Worm (Caenorhabditis elegans) whole organism, L1 larva: ENCODE results near the gene zig-10.
A peak's percentile ranks its signal among the peaks of the same experiment; 100 is the strongest.

Experiments
- C04F5.9 ChIP-seq: sonication (generic microtip); optimal IDR thresholded peaks from 2 replicates; lab custom pipeline; 2016; ENCODE audit warnings: missing genetic modification characterization, missing compliant biosample characterization
- C16A3.4 ChIP-seq: fragments of 150-350 bp; optimal IDR thresholded peaks from 2 replicates; lab custom pipeline; 2014; ENCODE audit warnings: missing biosample characterization, missing genetic modification characterization
- F16B12.6 ChIP-seq: fragments of 150-350 bp; optimal IDR thresholded peaks from 2 replicates; lab custom pipeline; 2014; ENCODE audit warnings: missing biosample characterization, missing genetic modification characterization
- Y116A8C.19 ChIP-seq: sonication (generic microtip); optimal IDR thresholded peaks from 2 replicates; lab custom pipeline; 2016; ENCODE audit warnings: missing compliant biosample characterization, missing genetic modification characterization, borderline replicate concordance
- aha-1 ChIP-seq: fragments of 150-350 bp; optimal IDR thresholded peaks from 2 replicates; lab custom pipeline; 2014; ENCODE audit warnings: missing biosample characterization, missing genetic modification characterization
- alr-1 ChIP-seq: fragments of 200-800 bp; sonication (Bioruptor generic); optimal IDR thresholded peaks from 2 replicates; lab custom pipeline; 2018; ENCODE audit warnings: borderline replicate concordance, mild to moderate bottlenecking, missing genetic modification characterization, missing compliant biosample characterization
- blmp-1 ChIP-seq: fragments of 150-350 bp; optimal IDR thresholded peaks from 2 replicates; lab custom pipeline; 2014; ENCODE audit warnings: missing biosample characterization, missing genetic modification characterization
- ceh-82 ChIP-seq, 3 experiments: fragments of 150-350 bp in 1 of 3; sonication (generic microtip) in 2 of 3; optimal IDR thresholded peaks; 2 replicates each; lab custom pipeline; 2014 to 2017; ENCODE audit warnings: missing biosample characterization in 3 of 3, missing genetic modification characterization in 3 of 3
- ceh-88 ChIP-seq: fragments of 200-800 bp; sonication (Bioruptor generic); IDR thresholded peaks from 2 replicates; pipeline ENCODE4 v1.3.6; 2022; ENCODE audit warnings: missing genetic modification characterization, missing compliant biosample characterization
- ceh-90 ChIP-seq: sonication (generic microtip); optimal IDR thresholded peaks from 2 replicates; lab custom pipeline; 2016; ENCODE audit warnings: missing genetic modification characterization, missing compliant biosample characterization
- dpl-1 ChIP-seq, 3 experiments: fragments of 150-350 bp in 2 of 3; sonication (generic microtip) in 1 of 3; optimal IDR thresholded peaks; 2 replicates each; lab custom pipeline; 2014 to 2017; ENCODE audit warnings: missing biosample characterization in 3 of 3, missing genetic modification characterization in 3 of 3, missing genetic modification reagents in 3 of 3
- egl-13 ChIP-seq: sonication (generic microtip); optimal IDR thresholded peaks from 2 replicates; lab custom pipeline; 2016; ENCODE audit warnings: missing genotype, missing genetic modification reagents, missing genetic modification characterization, missing compliant biosample characterization
- egl-27 ChIP-seq, 2 experiments: fragments of 150-350 bp in 1 of 2; sonication (generic microtip); optimal IDR thresholded peaks; 3 replicates each; lab custom pipeline; 2017 to 2018; ENCODE audit warnings: missing biosample characterization in 2 of 2, missing genetic modification characterization in 2 of 2, missing genetic modification reagents in 2 of 2
- elt-3 ChIP-seq, 6 experiments: fragments of 150-350 bp in 1 of 6; sonication (generic microtip); optimal IDR thresholded peaks; 2 replicates each; lab custom pipeline; 2017 to 2018; ENCODE audit warnings: missing biosample characterization in 6 of 6, missing genetic modification characterization in 6 of 6, inconsistent platforms in 1 of 6
- fkh-10 ChIP-seq: sonication (generic microtip); optimal IDR thresholded peaks from 2 replicates; lab custom pipeline; 2017; ENCODE audit warnings: missing biosample characterization, missing genetic modification reagents, missing genetic modification characterization
- fkh-4 ChIP-seq: sonication (generic microtip); optimal IDR thresholded peaks from 2 replicates; lab custom pipeline; 2016; ENCODE audit warnings: missing compliant biosample characterization, missing genetic modification characterization, borderline replicate concordance
- fkh-8 ChIP-seq: sonication (generic microtip); optimal IDR thresholded peaks from 2 replicates; lab custom pipeline; 2016; ENCODE audit warnings: mild to moderate bottlenecking, missing genetic modification characterization, missing compliant biosample characterization
- fos-1 ChIP-seq: fragments of 150-350 bp; optimal IDR thresholded peaks from 2 replicates; lab custom pipeline; 2014; ENCODE audit warnings: missing biosample characterization, missing genetic modification characterization
- hlh-4 ChIP-seq: sonication (generic microtip); optimal IDR thresholded peaks from 2 replicates; lab custom pipeline; 2016; ENCODE audit warnings: mild to moderate bottlenecking, missing genetic modification characterization, missing compliant biosample characterization
- lin-35 ChIP-seq, 2 experiments: fragments of 150-350 bp; optimal IDR thresholded peaks; 2 replicates each; lab custom pipeline; 2014; ENCODE audit warnings: missing biosample characterization in 2 of 2, missing genetic modification characterization in 2 of 2, missing genetic modification reagents in 2 of 2
- lin-39 ChIP-seq: fragments of 150-350 bp; optimal IDR thresholded peaks from 2 replicates; lab custom pipeline; 2014; ENCODE audit warnings: missing biosample characterization, missing genetic modification reagents, missing genetic modification characterization
- lir-3 ChIP-seq: sonication (generic microtip); optimal IDR thresholded peaks from 2 replicates; lab custom pipeline; 2016; ENCODE audit warnings: mild to moderate bottlenecking, missing genetic modification characterization, moderate library complexity, missing compliant biosample characterization; ENCODE audit not compliant: poor library complexity
- mab-9 ChIP-seq: fragments of 200-800 bp; sonication (Bioruptor generic); IDR thresholded peaks from 2 replicates; pipeline ENCODE4 v1.3.6; 2022; ENCODE audit warnings: missing genetic modification reagents, missing genetic modification characterization, missing compliant biosample characterization
- mdl-1 ChIP-seq, 2 experiments: fragments of 150-350 bp; optimal IDR thresholded peaks; 2 replicates each; lab custom pipeline; 2014 to 2017; ENCODE audit warnings: missing biosample characterization in 2 of 2, missing genetic modification characterization in 2 of 2, inconsistent platforms in 1 of 2
- mef-2 ChIP-seq: fragments of 150-350 bp; optimal IDR thresholded peaks from 2 replicates; lab custom pipeline; 2014; ENCODE audit warnings: missing biosample characterization, missing genetic modification characterization
- mep-1 ChIP-seq: fragments of 150-350 bp; optimal IDR thresholded peaks from 2 replicates; lab custom pipeline; 2014; ENCODE audit warnings: missing biosample characterization, missing genetic modification characterization
- nhr-11 ChIP-seq: fragments of 150-350 bp; optimal IDR thresholded peaks from 2 replicates; lab custom pipeline; 2014; ENCODE audit warnings: missing biosample characterization, missing genetic modification characterization
- nhr-12 ChIP-seq: sonication (generic microtip); optimal IDR thresholded peaks from 2 replicates; lab custom pipeline; 2017; ENCODE audit warnings: missing biosample characterization, missing genetic modification characterization
- nhr-19 ChIP-seq: fragments of 200-800 bp; sonication (Bioruptor generic); conservative IDR thresholded peaks from 2 replicates; pipeline ENCODE4 v1.3.6; 2022; ENCODE audit warnings: missing genetic modification characterization, missing compliant biosample characterization
- nhr-20 ChIP-seq: sonication (generic microtip); optimal IDR thresholded peaks from 2 replicates; lab custom pipeline; 2016; ENCODE audit warnings: mild to moderate bottlenecking, missing genetic modification characterization, missing compliant biosample characterization
- nhr-237 ChIP-seq: fragments of 150-350 bp; optimal IDR thresholded peaks from 2 replicates; lab custom pipeline; 2014; ENCODE audit warnings: missing biosample characterization, missing genetic modification characterization
- nhr-28 ChIP-seq: fragments of 150-350 bp; optimal IDR thresholded peaks from 2 replicates; lab custom pipeline; 2014; ENCODE audit warnings: missing biosample characterization, missing genetic modification characterization
- nhr-71 ChIP-seq: sonication (generic microtip); optimal IDR thresholded peaks from 2 replicates; lab custom pipeline; 2016; ENCODE audit warnings: mild to moderate bottlenecking, missing genetic modification characterization, moderate library complexity, missing compliant biosample characterization
- nhr-76 ChIP-seq: sonication (generic microtip); optimal IDR thresholded peaks from 2 replicates; lab custom pipeline; 2017; ENCODE audit warnings: missing biosample characterization, missing genetic modification characterization
- pag-3 ChIP-seq: sonication (generic microtip); optimal IDR thresholded peaks from 2 replicates; lab custom pipeline; 2017; ENCODE audit warnings: missing genetic modification characterization, mild to moderate bottlenecking, missing compliant biosample characterization, antibody characterized with exemption, borderline replicate concordance; ENCODE audit not compliant: insufficient read depth
- pax-3 ChIP-seq: fragments of 200-800 bp; sonication (Bioruptor generic); optimal IDR thresholded peaks from 2 replicates; lab custom pipeline; 2018; ENCODE audit warnings: mild to moderate bottlenecking, missing genetic modification characterization, moderate library complexity, missing compliant biosample characterization
- pqm-1 ChIP-seq: sonication (generic microtip); optimal IDR thresholded peaks from 3 replicates; lab custom pipeline; 2017; ENCODE audit warnings: missing biosample characterization, missing genetic modification characterization
- rnt-1 ChIP-seq: sonication (generic microtip); optimal IDR thresholded peaks from 2 replicates; lab custom pipeline; 2016; ENCODE audit warnings: mild to moderate bottlenecking, missing genetic modification characterization, moderate library complexity, missing compliant biosample characterization
- skn-1 ChIP-seq: fragments of 150-350 bp; optimal IDR thresholded peaks from 2 replicates; lab custom pipeline; 2014; ENCODE audit warnings: missing biosample characterization, missing genetic modification characterization
- snpc-4 ChIP-seq: fragments of 150-350 bp; optimal IDR thresholded peaks from 2 replicates; lab custom pipeline; 2014; ENCODE audit warnings: missing biosample characterization, missing genetic modification characterization
- snu-23 ChIP-seq: sonication (generic microtip); optimal IDR thresholded peaks from 2 replicates; lab custom pipeline; 2016; ENCODE audit warnings: missing genetic modification characterization, missing compliant biosample characterization
- sox-4 ChIP-seq: sonication (generic microtip); optimal IDR thresholded peaks from 2 replicates; lab custom pipeline; 2016; ENCODE audit warnings: missing genetic modification characterization, missing compliant biosample characterization
- sptf-1 ChIP-seq: fragments of 150-350 bp; optimal IDR thresholded peaks from 2 replicates; lab custom pipeline; 2014; ENCODE audit warnings: missing biosample characterization, missing genetic modification characterization
- sup-37 ChIP-seq: fragments of 200-800 bp; sonication (Bioruptor generic); optimal IDR thresholded peaks from 2 replicates; lab custom pipeline; 2018; ENCODE audit warnings: mild to moderate bottlenecking, missing genetic modification characterization, missing compliant biosample characterization
- swsn-7 ChIP-seq: sonication (generic microtip); optimal IDR thresholded peaks from 2 replicates; lab custom pipeline; 2016; ENCODE audit warnings: missing genetic modification characterization, missing compliant biosample characterization
- unc-62 ChIP-seq: fragments of 150-350 bp; optimal IDR thresholded peaks from 2 replicates; lab custom pipeline; 2014; ENCODE audit warnings: missing biosample characterization, missing genetic modification reagents, missing genetic modification characterization
- unc-86 ChIP-seq: sonication (generic microtip); optimal IDR thresholded peaks from 2 replicates; lab custom pipeline; 2016; ENCODE audit warnings: missing genetic modification characterization, missing compliant biosample characterization
- vab-15 ChIP-seq: sonication (generic microtip); optimal IDR thresholded peaks from 2 replicates; lab custom pipeline; 2017; ENCODE audit warnings: missing genotype, mild to moderate bottlenecking, missing genetic modification characterization, missing compliant biosample characterization
- xbp-1 ChIP-seq: sonication (generic microtip); optimal IDR thresholded peaks from 2 replicates; lab custom pipeline; 2016; ENCODE audit warnings: missing genetic modification characterization, missing compliant biosample characterization
- zip-4 ChIP-seq: fragments of 200-800 bp; sonication (Bioruptor generic); optimal IDR thresholded peaks from 2 replicates; lab custom pipeline; 2018; ENCODE audit warnings: mild to moderate bottlenecking, missing genetic modification characterization, moderate library complexity, missing compliant biosample characterization

zig-10 gene

ce11 chrII:6355396-6356346, 42.8 kb upstream of the zig-10 start, which contains the start of gene C32D5.11 (continued):
- TF ChIP-seq swsn-7 (tag; lab: Kevin White, UChicago) (peak; percentile 83), nhr-20 (tag; lab: Kevin White, UChicago) (peak; percentile 87), snpc-4 (tag; lab: Kevin White, UChicago) (peak; percentile 16), unc-86 (tag; lab: Kevin White, UChicago) (peak; percentile 78), snu-23 (GFP tag; lab: Kevin White, UChicago) (peak; percentile 88), ceh-90 (tag; lab: Kevin White, UChicago) (no peak), sox-4 (tag; lab: Kevin White, UChicago) (no peak), lin-35 (GFP tag; optimal IDR thresholded peaks at IDR 0.05; lab: Kevin White, UChicago) (peak; percentile 80 to 86), hlh-4 (tag; lab: Kevin White, UChicago) (no peak), nhr-19 (peak; percentile 72), lir-3 (tag; lab: Kevin White, UChicago) (peak; percentile 49), ceh-88 (GFP tag; lab: Robert Waterston, UW) (no peak), fkh-4 (tag; lab: Kevin White, UChicago) (no peak), skn-1 (tag; lab: Kevin White, UChicago) (peak; percentile 54), C04F5.9 (tag; lab: Kevin White, UChicago) (peak; percentile 8), F16B12.6 (peak; percentile 54), xbp-1 (tag; lab: Kevin White, UChicago) (peak; percentile 79), elt-3 (tag; optimal IDR thresholded peaks at IDR 0.05; lab: Kevin White, UChicago) (peak in 2 of 6 experiments; percentile 17 to 45), aha-1 (tag; lab: Kevin White, UChicago) (no peak), unc-62 (no peak), mdl-1 (tag; optimal IDR thresholded peaks at IDR 0.05; lab: Kevin White, UChicago) (peak in 1 of 2 experiments; percentile 61), blmp-1 (tag; lab: Kevin White, UChicago) (peak; percentile 67), sptf-1 (no peak), mep-1 (tag; lab: Kevin White, UChicago) (peak; percentile 85), ceh-82 (tag; optimal IDR thresholded peaks at IDR 0.05; lab: Kevin White, UChicago) (peak; percentile 51 to 77 (median 70)), vab-15 (tag; lab: Kevin White, UChicago) (no peak), C16A3.4 (tag; lab: Kevin White, UChicago) (peak; percentile 90), fkh-8 (tag; lab: Kevin White, UChicago) (peak; percentile 91), fos-1 (peak; percentile 35), pag-3 (tag; lab: Kevin White, UChicago) (peak; percentile 1), nhr-28 (tag; lab: Kevin White, UChicago) (no peak), Y116A8C.19 (no peak), nhr-76 (tag; lab: Kevin White, UChicago) (no peak), egl-13 (peak; percentile 21), sup-37 (GFP tag; lab: Kevin White, UChicago) (no peak), lin-39 (tag; lab: Kevin White, UChicago) (peak; percentile 12), fkh-10 (GFP tag; lab: Kevin White, UChicago) (no peak), nhr-237 (tag; lab: Kevin White, UChicago) (no peak), pax-3 (tag; lab: Kevin White, UChicago) (peak; percentile 17), egl-27 (tag; optimal IDR thresholded peaks at IDR 0.05; lab: Kevin White, UChicago) (no peak), nhr-11 (tag; lab: Kevin White, UChicago) (no peak), alr-1 (tag; lab: Kevin White, UChicago) (no peak), nhr-12 (tag; lab: Kevin White, UChicago) (no peak), dpl-1 (GFP tag; optimal IDR thresholded peaks at IDR 0.05; lab: Kevin White, UChicago) (peak; percentile 49 to 81 (median 78)), pqm-1 (no peak), mef-2 (tag; lab: Kevin White, UChicago) (no peak), nhr-71 (tag; lab: Kevin White, UChicago) (peak; percentile 89), rnt-1 (peak; percentile 86), mab-9 (GFP tag; lab: Robert Waterston, UW) (no peak), zip-4 (GFP tag; lab: Kevin White, UChicago) (no peak)
